ENCODE assay signal across 2 worm cellular contexts in genomic region chrIII:12349027-12349426, ce11.
A peak's percentile ranks its signal among the peaks of the same experiment; 100 is the strongest.
TF ChIP-seq lines count a peak whose summit lies in the region.

No protein-coding gene starts in this region.

TF ChIP-seq in whole organism, L3 larva, 47 proteins besides CTCF, POLR2A, EP300 and RAD21:
- TF ChIP-seq nhr-11 (tag; optimal IDR thresholded peaks at IDR 0.05; lab: Kevin White, UChicago) (no peak), elt-3 (tag; optimal IDR thresholded peaks at IDR 0.05; lab: Kevin White, UChicago) (no peak), nfya-1 (tag; optimal IDR thresholded peaks at IDR 0.05; lab: Kevin White, UChicago; ENCODE audit: insufficient read depth) (peak; percentile 87)

TF ChIP-seq in whole organism, late embryonic, 69 proteins besides CTCF, POLR2A, EP300 and RAD21:
- TF ChIP-seq lin-11 (tag; optimal IDR thresholded peaks at IDR 0.05; lab: Kevin White, UChicago), result no peak
- peak; percentile 81 for TF ChIP-seq nfya-1 (tag; optimal IDR thresholded peaks at IDR 0.05; lab: Kevin White, UChicago)
- no peak for TF ChIP-seq madf-2 (tag; optimal IDR thresholded peaks at IDR 0.05; lab: Kevin White, UChicago)
TF ChIP-seq in whole organism, late embryonic: peak in this region for 1.

Comparison
In these comparisons a context has a peak if more than half of its experiments do, and no peak if none do; other contexts are left out.
1. Of the 9 proteins assayed by ChIP-seq in both whole organism, late embryonic and whole organism, L3 larva: peak only in whole organism, late embryonic: none; only in whole organism, L3 larva: none; in both: nfya-1; in neither: 8.